Worm (Caenorhabditis elegans): ENCODE results near the gene srd-32.

The srd-32 gene

DNA sequence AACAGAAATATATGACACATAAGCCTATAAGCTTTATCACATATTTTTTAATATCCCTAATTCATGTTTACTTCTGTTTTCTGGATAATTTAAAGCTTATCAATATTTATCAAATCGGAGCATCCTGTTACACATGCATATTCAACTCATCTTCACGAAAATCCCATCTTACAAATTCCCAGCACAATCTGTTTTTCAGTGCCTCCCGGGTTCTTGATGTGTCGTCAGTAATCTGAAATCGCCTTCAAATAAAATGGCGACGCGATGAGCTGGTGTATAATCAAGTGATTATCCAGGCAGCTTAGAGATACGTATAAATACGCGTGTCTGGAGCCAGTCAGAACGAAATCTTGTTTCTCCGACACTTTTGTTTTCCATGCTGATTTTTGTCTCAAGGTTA lies 15.0 kb upstream of the srd-32 start:
- no peak for TF ChIP-seq W03F9.2 (tag; optimal IDR thresholded peaks at IDR 0.05)
- TF ChIP-seq him-1 (tag; optimal IDR thresholded peaks at IDR 0.05) = no peak
- no peak for TF ChIP-seq dao-5 (tag; optimal IDR thresholded peaks at IDR 0.05)

DNA sequence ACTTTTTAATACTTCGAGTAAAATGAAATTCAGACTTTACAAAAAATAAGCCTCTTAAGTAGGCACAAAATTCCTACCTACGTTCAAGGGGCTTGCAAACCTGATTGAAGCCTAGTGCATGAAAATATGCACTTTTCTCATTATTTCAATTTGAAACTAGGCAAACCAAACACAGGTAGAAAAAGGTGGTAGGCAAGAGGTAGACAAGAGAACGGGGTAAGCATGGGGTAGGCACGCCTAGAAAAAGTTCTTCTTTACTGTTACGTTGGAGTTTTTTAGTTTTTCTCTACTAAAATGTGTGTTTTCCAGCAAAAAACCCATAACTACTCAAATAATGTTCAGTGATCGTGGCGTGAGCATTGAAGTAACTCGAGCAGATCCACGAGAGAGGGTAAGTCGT lies 14.3 kb upstream of the srd-32 start, which contains the start of gene nex-4:
nex-4 (plus strand) TSS at position 301 of the 400 bp plus-strand sequence.
- no peak for TF ChIP-seq W03F9.2 (tag; optimal IDR thresholded peaks at IDR 0.05)
- TF ChIP-seq him-1 (tag; optimal IDR thresholded peaks at IDR 0.05) = no peak
- TF ChIP-seq dao-5 (tag; optimal IDR thresholded peaks at IDR 0.05) = no peak

DNA sequence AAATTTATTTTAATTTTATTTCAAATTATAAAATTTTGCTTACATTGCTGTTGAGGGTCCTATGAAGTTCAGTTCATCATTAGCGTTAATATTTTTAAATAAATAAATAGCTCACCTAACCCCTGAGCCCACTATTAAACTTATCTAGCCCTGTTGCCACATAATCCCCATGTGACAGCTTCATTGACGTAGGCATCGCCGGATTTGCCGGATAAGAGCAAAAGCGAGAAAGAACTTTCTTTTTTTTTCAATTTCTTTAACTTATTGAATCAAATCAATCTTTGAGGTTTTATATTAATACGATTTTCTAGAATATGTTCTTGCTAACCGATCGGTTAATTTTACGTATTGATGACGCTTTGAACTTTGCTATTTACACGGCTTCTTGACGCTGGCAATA lies 13.5 kb upstream of the srd-32 start:
- TF ChIP-seq W03F9.2 (tag; optimal IDR thresholded peaks at IDR 0.05) = no peak
- TF ChIP-seq him-1 (tag; optimal IDR thresholded peaks at IDR 0.05) = no peak
- no peak for TF ChIP-seq dao-5 (tag; optimal IDR thresholded peaks at IDR 0.05)

DNA sequence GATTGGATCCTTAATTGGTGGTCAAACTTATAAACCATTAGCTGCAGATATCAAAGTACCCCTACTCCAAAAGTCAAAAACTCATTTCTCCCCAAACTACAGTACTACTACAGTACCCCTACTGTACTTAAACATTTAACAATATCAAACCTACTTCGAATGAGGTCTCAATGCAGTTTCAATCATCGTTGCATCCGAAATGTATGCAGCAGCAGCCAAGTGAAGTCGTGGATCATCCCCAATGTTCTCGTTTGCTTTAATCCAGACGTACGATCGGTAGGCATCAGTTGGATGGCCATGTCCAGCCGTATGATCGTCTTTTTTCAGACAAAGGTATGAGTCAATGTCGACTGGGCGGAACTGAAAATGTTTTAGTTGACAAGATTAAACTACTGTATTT lies 7.9 kb upstream of the srd-32 start:
- no peak for TF ChIP-seq W03F9.2 (tag; optimal IDR thresholded peaks at IDR 0.05)
- no peak for TF ChIP-seq dao-5 (tag; optimal IDR thresholded peaks at IDR 0.05)
- no peak for TF ChIP-seq him-1 (tag; optimal IDR thresholded peaks at IDR 0.05)

DNA sequence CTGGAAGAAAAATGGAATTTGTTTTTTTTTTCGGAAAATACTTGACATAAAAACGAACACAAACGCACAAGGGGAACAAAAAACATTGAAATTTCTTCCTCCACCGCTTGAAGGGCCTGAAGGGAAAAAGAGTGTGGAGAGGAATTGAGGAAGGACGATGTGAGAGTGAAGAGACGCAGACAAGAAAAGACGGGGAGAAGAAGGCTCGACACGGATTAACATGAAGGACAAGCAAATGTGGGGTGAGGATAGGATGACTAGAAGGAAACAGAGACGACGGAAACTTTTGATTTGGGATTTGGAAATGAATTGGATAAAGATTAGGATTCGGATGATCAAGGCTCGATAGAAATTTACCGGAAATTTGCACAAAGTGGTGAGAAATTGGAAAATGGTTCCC lies 4.9 kb upstream of the srd-32 start:
- TF ChIP-seq W03F9.2 (tag; optimal IDR thresholded peaks at IDR 0.05) = no peak
- TF ChIP-seq him-1 (tag; optimal IDR thresholded peaks at IDR 0.05) = no peak
- no peak for TF ChIP-seq dao-5 (tag; optimal IDR thresholded peaks at IDR 0.05)

DNA sequence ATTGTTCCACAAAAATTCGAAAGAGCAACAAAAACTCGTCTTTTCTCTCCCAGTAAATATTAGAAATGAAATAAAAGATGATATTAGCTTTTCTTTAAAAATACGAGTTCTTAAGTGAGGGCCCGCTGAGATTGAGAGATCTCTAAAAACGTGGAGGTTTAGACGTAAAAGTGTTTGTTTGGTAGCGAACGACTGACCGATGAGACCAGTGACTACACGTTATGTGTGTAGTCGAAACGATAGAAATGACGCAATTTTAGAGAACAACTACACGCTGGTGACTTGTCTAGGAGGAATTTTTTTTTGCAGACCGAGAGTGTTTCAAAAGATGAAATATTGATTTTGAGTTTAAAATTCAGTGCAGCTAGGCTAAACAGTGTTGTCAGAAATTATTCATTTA lies 2.7 kb upstream of the srd-32 start, which contains the start of gene C37H5.13:
C37H5.13 (minus strand) TSS at position 229 of the 400 bp plus-strand sequence.
- no peak for TF ChIP-seq W03F9.2 (tag; optimal IDR thresholded peaks at IDR 0.05)
- no peak for TF ChIP-seq him-1 (tag; optimal IDR thresholded peaks at IDR 0.05)
- no peak for TF ChIP-seq dao-5 (tag; optimal IDR thresholded peaks at IDR 0.05)

DNA sequence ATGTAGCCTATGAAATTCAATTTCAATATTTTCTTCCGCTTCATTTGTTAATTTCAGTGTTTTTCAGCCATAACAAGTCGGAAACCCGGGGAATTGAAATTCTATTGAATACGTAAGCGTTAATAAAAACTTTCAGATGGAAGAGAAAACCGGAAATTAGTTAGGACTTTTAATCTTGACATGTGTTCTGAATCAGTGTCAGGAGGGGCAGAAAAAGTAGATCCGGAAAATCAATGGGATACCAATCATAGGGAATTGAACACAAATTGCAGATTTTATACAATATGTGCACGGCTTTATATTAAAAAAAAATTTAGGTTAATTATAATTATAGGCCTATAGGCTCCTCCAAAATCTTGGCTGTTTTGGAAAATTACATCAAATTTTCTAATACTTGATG lies 1.1 kb upstream of the srd-32 start:
- no peak for TF ChIP-seq dao-5 (tag; optimal IDR thresholded peaks at IDR 0.05)
- no peak for TF ChIP-seq W03F9.2 (tag; optimal IDR thresholded peaks at IDR 0.05)
- TF ChIP-seq him-1 (tag; optimal IDR thresholded peaks at IDR 0.05) = no peak

DNA sequence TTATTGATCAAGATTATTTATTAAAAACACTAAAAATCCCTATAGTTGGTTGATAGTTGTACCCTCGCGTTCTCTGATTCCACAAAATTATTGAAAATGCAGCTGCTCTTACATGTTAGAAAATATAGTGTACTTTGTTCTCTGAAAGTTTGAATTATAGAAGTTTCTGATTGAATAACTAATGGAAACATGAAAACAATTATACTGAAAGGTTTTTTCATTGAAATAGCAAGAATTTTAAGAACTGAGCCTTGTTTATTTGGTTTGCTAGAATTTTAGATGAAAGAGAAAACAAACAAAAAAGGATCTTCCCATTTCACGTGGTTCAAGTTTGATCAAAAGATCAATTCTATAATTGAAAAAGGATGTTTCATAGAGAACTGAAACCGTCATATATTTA lies 2.1 kb downstream of the srd-32 start:
- TF ChIP-seq dao-5 (tag; optimal IDR thresholded peaks at IDR 0.05) = no peak
- no peak for TF ChIP-seq W03F9.2 (tag; optimal IDR thresholded peaks at IDR 0.05)
- no peak for TF ChIP-seq him-1 (tag; optimal IDR thresholded peaks at IDR 0.05)

DNA sequence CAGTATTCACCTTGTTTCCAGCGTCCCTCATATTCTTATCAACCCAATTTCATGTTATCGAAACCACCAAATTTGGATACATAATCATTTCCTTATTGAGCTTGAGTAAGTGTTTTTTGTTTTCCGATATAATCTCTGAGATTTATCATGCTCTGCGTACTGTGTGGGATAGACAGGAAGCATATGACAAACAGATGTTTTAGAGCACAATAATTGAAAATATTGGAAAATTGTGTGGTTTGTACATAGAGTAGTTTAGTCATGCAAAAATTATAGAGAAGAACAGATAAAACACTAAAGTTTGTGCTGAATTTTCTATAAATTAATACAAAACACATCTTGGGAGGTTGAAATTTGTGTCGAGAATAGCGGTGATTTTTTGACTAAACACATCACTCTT lies 3.2 kb downstream of the srd-32 start:
- TF ChIP-seq him-1 (tag; optimal IDR thresholded peaks at IDR 0.05) = no peak
- TF ChIP-seq dao-5 (tag; optimal IDR thresholded peaks at IDR 0.05) = no peak
- TF ChIP-seq W03F9.2 (tag; optimal IDR thresholded peaks at IDR 0.05) = no peak

DNA sequence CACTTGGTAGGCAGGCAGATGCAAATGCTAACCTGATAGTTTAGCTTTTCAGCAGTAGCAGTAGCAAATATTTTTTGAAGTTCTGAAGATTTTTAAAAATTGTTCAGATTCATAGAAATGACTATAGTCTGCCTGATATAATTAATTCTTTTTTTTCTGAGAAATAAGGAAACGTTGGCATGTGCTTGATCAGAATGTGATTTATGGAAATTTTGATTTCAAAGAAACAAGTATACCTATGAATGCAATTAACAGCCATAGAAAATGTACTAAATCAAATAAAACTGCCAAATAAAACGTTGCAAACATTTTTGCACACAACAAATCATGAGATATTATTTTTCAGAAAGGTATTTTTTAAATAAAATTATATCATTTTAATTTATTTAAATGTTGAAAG lies 5.2 kb downstream of the srd-32 start:
- TF ChIP-seq dao-5 (tag; optimal IDR thresholded peaks at IDR 0.05) (no peak), him-1 (tag; optimal IDR thresholded peaks at IDR 0.05) (no peak), W03F9.2 (tag; optimal IDR thresholded peaks at IDR 0.05) (no peak)

DNA sequence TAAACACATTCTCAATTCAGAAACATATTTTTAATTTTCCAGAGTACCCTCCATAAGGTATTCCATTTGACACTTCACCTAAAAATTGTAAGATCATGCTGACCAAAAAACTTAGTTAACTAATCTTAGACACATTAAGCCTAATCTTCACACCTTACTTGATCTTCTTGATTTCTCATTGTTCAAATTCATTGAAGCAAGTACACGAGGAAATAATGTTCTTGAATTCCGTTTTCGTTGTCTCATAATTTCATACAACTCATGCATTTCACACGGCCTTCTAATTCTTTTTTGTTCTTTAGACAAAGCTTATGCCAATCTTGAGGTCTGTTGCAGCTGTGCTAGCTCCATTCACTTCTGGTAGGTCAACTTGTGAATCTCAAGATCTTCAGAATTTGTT lies 6.5 kb downstream of the srd-32 start, which contains the start of gene srd-33:
srd-33 (plus strand) TSS at position 301 of the 400 bp plus-strand sequence.
- TF ChIP-seq him-1 (tag; optimal IDR thresholded peaks at IDR 0.05) (no peak), dao-5 (tag; optimal IDR thresholded peaks at IDR 0.05) (no peak), W03F9.2 (tag; optimal IDR thresholded peaks at IDR 0.05) (no peak)

DNA sequence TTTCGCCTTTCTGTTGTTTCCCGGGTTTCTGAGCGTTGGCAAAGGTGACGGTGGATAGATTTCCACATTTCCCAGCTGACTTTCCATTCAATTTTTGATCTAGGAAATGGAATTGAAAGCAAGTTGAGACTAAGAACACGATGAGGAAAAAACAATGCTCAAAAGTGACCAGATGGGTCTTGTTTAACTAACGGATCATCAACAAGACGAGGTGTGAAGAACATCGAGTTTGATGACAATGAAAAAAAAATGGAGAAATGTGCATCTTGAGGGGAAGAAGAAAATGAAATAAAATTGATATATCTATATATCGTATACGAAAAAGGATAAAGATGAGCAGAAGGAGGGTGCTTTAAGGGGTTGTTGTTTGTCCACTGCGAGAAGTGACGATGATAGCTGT lies 12.1 kb downstream of the srd-32 start, which contains the start of gene T19H12.6:
T19H12.6 (minus strand) TSS at position 101 of the 400 bp plus-strand sequence.
- TF ChIP-seq W03F9.2 (tag; optimal IDR thresholded peaks at IDR 0.05) (no peak), dao-5 (tag; optimal IDR thresholded peaks at IDR 0.05) (no peak), him-1 (tag; optimal IDR thresholded peaks at IDR 0.05) (no peak)

DNA sequence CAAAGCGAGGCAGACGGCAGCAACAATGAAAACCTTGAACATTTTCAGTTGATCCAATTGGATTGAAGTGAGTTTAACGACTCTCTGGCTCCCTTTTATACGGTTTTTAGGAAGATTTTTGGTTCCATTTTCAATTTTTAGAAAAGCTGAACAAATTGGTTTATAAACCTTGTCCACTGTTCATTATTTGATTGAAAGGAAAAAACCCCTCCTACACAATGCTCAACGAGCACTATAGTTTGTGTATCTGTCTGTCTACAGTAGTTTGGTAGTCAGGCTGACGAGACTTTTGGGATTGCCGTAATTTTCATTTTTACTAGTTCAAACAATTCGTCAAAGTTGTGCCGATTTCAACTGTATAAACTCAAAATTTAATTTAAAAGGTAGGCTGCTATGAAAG lies 13.8 kb downstream of the srd-32 start, which contains the start of gene T19H12.15:
T19H12.15 (minus strand) TSS at position 101 of the 400 bp plus-strand sequence.
- TF ChIP-seq him-1 (tag; optimal IDR thresholded peaks at IDR 0.05) = no peak
- no peak for TF ChIP-seq W03F9.2 (tag; optimal IDR thresholded peaks at IDR 0.05)
- no peak for TF ChIP-seq dao-5 (tag; optimal IDR thresholded peaks at IDR 0.05)

DNA sequence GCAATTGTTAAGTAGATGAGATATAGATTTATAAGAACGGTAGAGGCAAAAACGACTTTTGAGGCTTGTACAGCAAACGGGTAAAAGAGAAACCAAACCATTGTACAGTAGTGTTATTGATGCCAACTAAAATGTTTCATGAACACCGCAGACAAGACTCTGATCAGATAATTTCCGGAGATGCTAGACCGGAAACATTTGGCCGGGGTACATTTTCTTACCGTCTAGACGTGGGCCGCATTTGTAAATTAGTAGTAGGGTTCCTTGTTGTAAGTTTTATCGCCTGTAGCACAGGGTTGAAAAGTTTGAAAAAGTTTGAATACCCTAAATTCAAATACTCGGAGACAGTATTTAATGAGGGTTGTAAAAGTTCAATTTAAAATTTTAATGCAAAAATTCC lies 15.9 kb downstream of the srd-32 start, which contains the start of gene str-32:
str-32 (minus strand) TSS at position 101 of the 400 bp plus-strand sequence.
- TF ChIP-seq W03F9.2 (tag; optimal IDR thresholded peaks at IDR 0.05) = no peak
- TF ChIP-seq dao-5 (tag; optimal IDR thresholded peaks at IDR 0.05) = no peak
- TF ChIP-seq him-1 (tag; optimal IDR thresholded peaks at IDR 0.05) = no peak

DNA sequence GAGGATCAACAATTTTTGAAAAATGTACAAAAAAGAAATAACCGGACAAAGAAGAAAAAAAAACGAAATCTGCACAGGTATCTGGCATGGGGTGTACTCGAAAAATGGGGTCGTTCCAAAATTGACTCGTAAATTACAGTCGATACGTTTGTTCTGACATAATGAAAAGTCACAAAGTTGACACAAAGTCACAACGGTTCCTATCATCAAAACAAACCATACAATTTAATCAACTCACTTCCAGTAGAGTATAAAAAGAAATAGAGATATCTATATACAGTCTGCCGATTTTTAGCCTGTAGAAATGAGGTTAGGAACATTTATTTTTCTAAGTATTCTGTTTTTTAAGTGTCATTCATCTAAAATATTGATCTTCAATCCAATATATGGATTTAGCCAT lies 19.0 kb downstream of the srd-32 start, which contains the start of gene T19H12.12:
T19H12.12 (plus strand) TSS at position 301 of the 400 bp plus-strand sequence.
- TF ChIP-seq dao-5 (tag; optimal IDR thresholded peaks at IDR 0.05) (no peak), him-1 (tag; optimal IDR thresholded peaks at IDR 0.05) (no peak), W03F9.2 (tag; optimal IDR thresholded peaks at IDR 0.05) (no peak)

Measured in whole organism, L4/young adult.